Worm (Caenorhabditis elegans) whole organism, midembryonic: ENCODE data around the gene C29F7.3.

Experiments used
- T22C8.4 ChIP-seq: fragments of 200-800 bp; sonication (Bioruptor generic); IDR thresholded peaks from 2 replicates; pipeline ENCODE4 v1.3.6; 2022; ENCODE audit warnings: missing genetic modification characterization, missing compliant biosample characterization
- cog-1 ChIP-seq: sonication (generic microtip); optimal IDR thresholded peaks from 2 replicates; lab custom pipeline; 2016; ENCODE audit warnings: missing genetic modification characterization, missing compliant biosample characterization
- flt-1 ChIP-seq: fragments of 200-800 bp; sonication (Bioruptor generic); IDR thresholded peaks from 2 replicates; pipeline ENCODE4 v1.3.6; 2022; ENCODE audit warnings: missing genetic modification characterization, missing compliant biosample characterization
- klf-2 ChIP-seq: fragments of 200-800 bp; sonication (Bioruptor generic); conservative IDR thresholded peaks from 2 replicates; pipeline ENCODE4 v1.3.6; 2022; ENCODE audit warnings: missing genetic modification reagents, missing genetic modification characterization, missing compliant biosample characterization
- med-1 ChIP-seq: sonication (generic microtip); optimal IDR thresholded peaks from 2 replicates; lab custom pipeline; 2017; ENCODE audit warnings: missing genetic modification characterization, mild to moderate bottlenecking, missing compliant biosample characterization, antibody characterized with exemption, missing genetic modification reagents; ENCODE audit not compliant: insufficient read depth
- ref-1 ChIP-seq: fragments of 200-800 bp; sonication (Bioruptor generic); conservative IDR thresholded peaks from 2 replicates; pipeline ENCODE4 v1.3.6; 2022; ENCODE audit warnings: missing genetic modification reagents, missing genetic modification characterization, missing compliant biosample characterization
- tab-1 ChIP-seq: fragments of 200-800 bp; sonication (Bioruptor generic); IDR thresholded peaks from 2 replicates; pipeline ENCODE4 v1.3.6; 2022; ENCODE audit warnings: missing genetic modification characterization, missing compliant biosample characterization
- ztf-23 ChIP-seq: fragments of 200-800 bp; sonication (Bioruptor generic); IDR thresholded peaks from 2 replicates; pipeline ENCODE4 v1.3.6; 2022; ENCODE audit warnings: missing genetic modification reagents, missing genetic modification characterization, missing compliant biosample characterization
- ztf-29 ChIP-seq: fragments of 200-800 bp; sonication (Bioruptor generic); IDR thresholded peaks from 2 replicates; pipeline ENCODE4 v1.3.6; 2022; ENCODE audit warnings: missing genetic modification reagents, missing genetic modification characterization, missing compliant biosample characterization

The C29F7.3 gene

DNA sequence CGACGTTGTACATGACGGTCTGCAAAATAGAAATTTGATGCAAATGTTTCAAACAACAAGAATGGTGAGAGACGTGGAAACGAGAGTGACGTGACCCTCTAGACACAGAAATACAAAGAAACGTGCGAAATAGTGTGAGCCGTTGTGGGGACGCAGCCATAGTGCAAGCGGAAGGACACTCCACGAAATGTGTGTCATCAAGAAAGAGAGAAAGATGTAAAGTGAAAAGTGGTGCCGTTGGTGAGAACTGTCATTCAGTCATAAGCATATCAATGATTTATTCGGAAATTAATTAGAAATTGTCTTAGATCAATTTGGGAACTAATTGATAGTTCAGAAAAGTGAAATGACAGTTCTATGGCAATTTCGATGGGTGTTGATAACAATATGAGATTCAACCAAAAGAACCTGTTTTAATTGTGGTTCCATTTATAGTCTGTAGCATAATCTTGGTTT, at the start of gene C29F7.3:
TSS of gene C29F7.3 (minus strand) at position 51 of the 456 bp plus-strand sequence.
- TF ChIP-seq klf-2 (no peak), cog-1 (tag; lab: Kevin White, UChicago) (peak; percentile 58), med-1 (no peak), flt-1 (GFP tag; lab: Robert Waterston, UW) (no peak)

DNA sequence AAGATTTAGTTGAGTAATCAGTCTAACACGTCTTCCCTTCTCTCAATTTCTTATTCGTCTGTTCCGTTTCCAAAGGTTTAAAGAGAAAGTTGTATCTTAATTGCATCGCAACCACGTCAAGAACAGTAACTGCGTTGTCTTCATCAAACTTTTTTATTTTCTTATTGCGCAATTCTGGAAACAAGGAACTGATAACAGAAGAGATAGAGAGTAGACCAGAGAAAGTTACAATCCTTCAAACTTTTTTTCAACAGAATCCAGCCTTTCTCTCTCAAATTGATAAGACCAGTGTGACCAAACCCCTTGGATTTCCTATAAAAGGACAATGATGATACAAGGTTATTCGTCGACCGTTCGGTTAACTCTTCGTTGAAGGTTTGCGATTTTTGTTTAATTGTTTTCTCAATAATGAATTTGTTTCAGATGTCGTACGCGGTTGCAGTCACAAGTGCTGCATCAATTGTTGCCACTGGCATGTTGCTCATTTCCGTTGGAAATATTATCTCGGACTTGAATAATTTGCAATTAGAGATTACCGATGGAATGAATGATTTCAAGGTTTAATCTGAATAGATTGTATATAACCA, 49.4 kb upstream of the C29F7.3 start, which contains the start of gene col-184:
TSS of gene col-184 (plus strand) at position 409 of the 587 bp plus-strand sequence.
- TF ChIP-seq med-1 (no peak), klf-2 (no peak), tab-1 (GFP tag; lab: Robert Waterston, UW) (no peak), cog-1 (tag; lab: Kevin White, UChicago) (no peak), T22C8.4 (GFP tag; lab: Robert Waterston, UW) (no peak), ref-1 (GFP tag; lab: Robert Waterston, UW) (no peak), ztf-23 (no peak), ztf-29 (GFP tag; lab: Robert Waterston, UW) (no peak), flt-1 (GFP tag; lab: Robert Waterston, UW) (no peak)

DNA sequence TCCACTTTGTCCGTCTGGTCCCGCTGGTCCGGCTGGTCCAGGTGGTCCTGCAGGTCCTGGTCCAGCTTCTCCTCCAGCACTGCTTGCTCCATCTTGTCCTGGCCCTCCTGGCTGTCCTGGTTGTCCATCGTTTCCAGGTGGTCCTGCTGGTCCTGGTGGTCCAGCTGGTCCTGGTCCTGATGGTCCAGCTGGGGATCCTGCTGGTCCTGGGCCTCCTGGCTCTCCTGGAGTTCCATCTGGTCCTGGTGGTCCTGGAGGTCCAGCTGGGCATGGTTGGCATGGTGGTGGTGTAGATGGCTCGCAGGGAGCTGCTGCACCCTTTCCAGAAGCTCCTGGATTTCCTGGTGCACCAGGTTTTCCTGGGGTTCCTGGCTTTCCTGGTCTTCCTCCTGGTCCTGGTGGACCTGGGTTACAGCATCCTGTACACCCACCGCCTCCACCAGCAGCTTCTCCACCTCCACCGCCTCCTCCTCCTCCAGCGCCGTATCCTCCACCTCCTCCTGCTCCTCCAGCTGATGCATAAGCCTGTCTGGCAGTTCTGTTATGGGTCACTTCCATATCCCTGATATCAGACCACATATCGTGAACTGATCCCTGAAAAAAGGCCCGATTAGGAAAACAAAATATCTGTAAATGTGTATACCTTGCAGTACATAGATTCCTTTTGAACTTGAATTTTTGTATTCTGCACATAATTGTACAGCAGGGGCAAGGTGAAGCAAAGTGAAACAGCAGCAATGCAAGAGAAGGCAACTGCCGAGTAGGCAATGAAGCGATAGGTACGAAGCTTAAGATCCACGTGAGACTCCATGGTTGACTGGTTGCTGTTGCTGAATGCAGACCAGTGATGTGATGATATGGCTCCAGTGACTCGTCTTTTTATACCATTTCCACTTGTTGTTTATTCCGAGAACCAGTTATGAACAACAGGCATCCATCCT, 47.5 kb upstream of the C29F7.3 start, which contains the start of gene col-183:
TSS of gene col-183 (minus strand) at position 839 of the 941 bp plus-strand sequence.
- TF ChIP-seq klf-2 (no peak), T22C8.4 (GFP tag; lab: Robert Waterston, UW) (no peak), cog-1 (tag; lab: Kevin White, UChicago) (no peak), tab-1 (GFP tag; lab: Robert Waterston, UW) (no peak), ref-1 (GFP tag; lab: Robert Waterston, UW) (no peak), ztf-23 (no peak)

DNA sequence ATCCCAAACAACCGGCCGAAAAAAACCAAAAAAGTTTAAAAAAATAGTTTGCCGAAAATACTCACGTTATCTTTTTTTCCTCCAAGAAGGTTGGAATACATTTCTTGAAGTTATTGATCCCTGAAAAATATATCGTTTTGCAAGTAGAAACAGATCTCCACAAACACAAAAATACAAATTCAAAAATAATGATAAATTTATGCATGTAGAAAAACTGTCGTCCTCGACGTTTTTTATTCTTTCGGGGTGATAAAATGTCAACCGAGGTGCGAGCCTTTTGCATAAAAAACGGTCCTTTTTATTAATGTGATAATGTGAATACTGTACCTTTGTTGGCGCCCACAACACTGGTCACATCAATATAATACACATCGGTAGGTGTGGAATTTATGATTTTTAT, 44.1 kb upstream of the C29F7.3 start, which contains the start of gene F02D10.2:
TSS of gene F02D10.2 (minus strand) at position 101 of the 400 bp plus-strand sequence.
- TF ChIP-seq med-1: no peak
- no peak for TF ChIP-seq cog-1 (tag; lab: Kevin White, UChicago)
- no peak for TF ChIP-seq T22C8.4 (GFP tag; lab: Robert Waterston, UW)
- no peak for TF ChIP-seq ref-1 (GFP tag; lab: Robert Waterston, UW)
- TF ChIP-seq klf-2: no peak
- TF ChIP-seq flt-1 (GFP tag; lab: Robert Waterston, UW): no peak
- TF ChIP-seq tab-1 (GFP tag; lab: Robert Waterston, UW): no peak
- TF ChIP-seq ztf-29 (GFP tag; lab: Robert Waterston, UW): no peak
- TF ChIP-seq ztf-23: no peak

DNA sequence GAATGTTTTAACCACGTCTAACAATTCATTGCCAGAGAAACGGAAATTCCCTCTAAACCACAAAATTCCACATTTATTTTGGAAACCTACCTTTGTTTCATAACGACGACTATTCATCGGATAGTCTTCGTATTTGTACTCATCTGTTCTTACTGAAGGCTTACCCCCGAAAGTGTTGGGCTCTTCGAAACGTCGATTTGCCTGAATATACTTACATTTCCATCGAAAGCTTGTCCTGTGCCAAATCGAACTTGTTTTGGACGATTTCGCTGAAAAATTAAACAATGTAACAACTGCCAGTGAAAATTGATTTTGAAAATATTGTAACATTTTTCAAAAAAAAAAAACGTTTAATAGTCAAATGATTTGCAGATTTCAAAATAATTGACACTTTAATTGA, 42.8 kb upstream of the C29F7.3 start, which contains the start of gene F02D10.3:
TSS of gene F02D10.3 (minus strand) at position 101 of the 400 bp plus-strand sequence.
- no peak for TF ChIP-seq ref-1 (GFP tag; lab: Robert Waterston, UW)

DNA sequence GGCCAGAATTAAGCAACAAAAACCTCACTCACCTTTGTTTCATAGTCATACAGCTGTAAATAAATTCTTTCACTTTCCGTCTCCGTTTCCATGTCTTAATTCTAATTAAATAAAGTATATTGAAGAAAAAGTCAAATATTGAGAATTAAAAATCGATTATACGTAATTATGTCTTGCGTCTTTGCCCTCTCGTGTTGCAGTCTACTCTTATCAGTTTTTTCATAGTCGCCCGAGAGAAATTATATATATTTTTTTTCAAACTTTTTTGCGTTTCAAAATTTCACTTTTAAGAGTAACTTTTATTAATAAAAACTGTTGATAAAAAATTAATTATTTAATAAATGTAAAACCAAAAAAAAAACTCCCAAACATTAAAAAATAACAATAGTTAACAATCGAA, 36.7 kb upstream of the C29F7.3 start, which contains the start of gene flr-1:
TSS of gene flr-1 (minus strand) at position 101 of the 400 bp plus-strand sequence.
- TF ChIP-seq flt-1 (GFP tag; lab: Robert Waterston, UW) (no peak), cog-1 (tag; lab: Kevin White, UChicago) (no peak), ref-1 (GFP tag; lab: Robert Waterston, UW) (no peak)

DNA sequence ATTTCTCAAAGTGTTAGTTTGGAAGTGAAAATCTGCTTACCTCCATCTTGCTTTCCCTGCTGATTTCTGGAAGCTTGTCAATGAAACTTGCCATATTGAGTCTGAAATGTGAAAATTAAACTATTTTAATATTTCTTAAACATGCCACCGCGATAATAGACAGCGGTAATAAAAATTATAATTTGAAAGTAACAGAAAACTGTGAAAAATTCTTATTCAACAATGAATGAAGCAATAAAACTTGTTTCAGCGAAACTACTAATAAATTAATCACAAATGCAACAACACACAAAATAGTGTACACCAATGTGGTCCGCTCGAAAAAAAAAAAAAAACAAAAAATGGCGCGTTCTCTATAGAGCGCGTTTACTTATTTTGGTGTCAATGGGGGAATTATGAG, 31.8 kb upstream of the C29F7.3 start, which contains the start of gene F02D10.6:
TSS of gene F02D10.6 (minus strand) at position 101 of the 400 bp plus-strand sequence.
- no peak for TF ChIP-seq med-1
- no peak for TF ChIP-seq tab-1 (GFP tag; lab: Robert Waterston, UW)
- no peak for TF ChIP-seq ref-1 (GFP tag; lab: Robert Waterston, UW)
- no peak for TF ChIP-seq T22C8.4 (GFP tag; lab: Robert Waterston, UW)
- TF ChIP-seq klf-2: no peak
- TF ChIP-seq flt-1 (GFP tag; lab: Robert Waterston, UW): no peak
- no peak for TF ChIP-seq ztf-29 (GFP tag; lab: Robert Waterston, UW)
- TF ChIP-seq cog-1 (tag; lab: Kevin White, UChicago): no peak
- TF ChIP-seq ztf-23: no peak

DNA sequence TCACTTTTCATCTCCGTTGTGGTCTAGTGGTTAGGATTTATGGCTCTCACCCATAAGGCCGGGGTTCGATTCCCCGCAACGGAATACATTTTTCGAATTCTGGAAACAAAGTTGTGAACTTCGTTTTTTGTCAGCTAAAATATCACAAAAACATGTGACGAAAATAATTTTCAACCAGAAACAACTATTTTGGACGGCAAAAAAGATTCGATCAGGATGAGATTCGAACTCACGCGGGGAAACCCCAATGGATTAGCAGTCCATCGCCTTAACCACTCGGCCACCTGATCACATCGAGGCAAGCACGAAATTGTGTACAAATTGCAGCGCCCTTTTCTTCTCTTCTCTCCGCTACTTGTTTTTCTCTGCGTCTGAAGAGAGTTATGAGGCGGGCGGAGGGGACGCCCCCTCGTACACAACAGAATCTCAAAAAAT, 28.9 kb upstream of the C29F7.3 start:
- peak; percentile 87 for TF ChIP-seq tab-1 (GFP tag; lab: Robert Waterston, UW)
- TF ChIP-seq ztf-23: peak; percentile 92
- TF ChIP-seq ref-1 (GFP tag; lab: Robert Waterston, UW): peak; percentile 68
- TF ChIP-seq flt-1 (GFP tag; lab: Robert Waterston, UW): peak; percentile 83
- peak; percentile 74 for TF ChIP-seq T22C8.4 (GFP tag; lab: Robert Waterston, UW)
- peak; percentile 55 for TF ChIP-seq cog-1 (tag; lab: Kevin White, UChicago)
- 0 out of 2 replicates have a peak, but pooled peaks have one; percentile 47 for TF ChIP-seq klf-2
- TF ChIP-seq ztf-29 (GFP tag; lab: Robert Waterston, UW): peak; percentile 73

DNA sequence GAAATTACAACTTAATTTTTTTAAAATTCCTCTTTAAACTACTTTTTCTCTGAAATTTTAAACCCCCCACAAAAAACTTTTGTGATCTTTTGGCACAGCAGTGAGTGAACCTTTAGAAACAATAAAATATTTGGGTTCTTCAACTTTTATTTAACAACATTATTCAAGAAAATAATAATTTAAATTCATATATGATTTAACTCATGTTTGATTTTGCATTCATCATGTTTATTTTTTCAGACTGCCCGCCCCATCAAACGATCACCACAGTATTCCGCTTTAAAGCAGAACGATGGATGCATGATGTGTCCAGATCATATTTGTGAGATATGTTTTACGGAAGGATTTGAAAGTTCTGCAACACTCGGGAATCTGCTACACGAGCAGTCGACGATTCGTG, 26.7 kb upstream of the C29F7.3 start, which contains the start of gene set-8:
TSS of gene set-8 (plus strand) at position 301 of the 400 bp plus-strand sequence.
- TF ChIP-seq ztf-29 (GFP tag; lab: Robert Waterston, UW) (no peak), cog-1 (tag; lab: Kevin White, UChicago) (no peak), med-1 (no peak), klf-2 (no peak), ztf-23 (no peak), flt-1 (GFP tag; lab: Robert Waterston, UW) (no peak), tab-1 (GFP tag; lab: Robert Waterston, UW) (no peak), ref-1 (GFP tag; lab: Robert Waterston, UW) (no peak), T22C8.4 (GFP tag; lab: Robert Waterston, UW) (no peak)
